Fruit fly (Drosophila melanogaster) whole organism, wandering third instar larva: ENCODE measurements around the gene CG17560.

Experiments used
- CG32264 ChIP-seq: fragments of 200-800 bp; sonication (Bioruptor generic); optimal IDR thresholded peaks from 2 replicates; lab custom pipeline; 2016; ENCODE audit warnings: missing biosample characterization, missing genetic modification characterization
- CG9705 ChIP-seq: fragments of 200-800 bp; sonication (Bioruptor generic); optimal IDR thresholded peaks from 2 replicates; lab custom pipeline; 2018; ENCODE audit warnings: missing biosample characterization, mild to moderate bottlenecking, missing genetic modification characterization
- Dfd ChIP-seq: fragments of >200 bp; optimal IDR thresholded peaks from 2 replicates; lab custom pipeline; 2017; ENCODE audit warnings: missing biosample characterization, missing genetic modification characterization
- GATAd ChIP-seq: sonication (Bioruptor generic); optimal IDR thresholded peaks from 2 replicates; lab custom pipeline; 2016; ENCODE audit warnings: missing biosample characterization, missing genetic modification characterization
- HLH106 ChIP-seq: fragments of 200-800 bp; optimal IDR thresholded peaks from 3 replicates; lab custom pipeline; 2019; ENCODE audit warnings: missing biosample characterization, mild to moderate bottlenecking, missing genetic modification characterization, moderate library complexity
- Hnf4 ChIP-seq: fragments of 200-800 bp; sonication (Bioruptor generic); optimal IDR thresholded peaks from 2 replicates; lab custom pipeline; 2016; ENCODE audit warnings: missing biosample characterization, mild to moderate bottlenecking, missing genetic modification characterization
- Hr78 ChIP-seq: fragments of >200 bp; optimal IDR thresholded peaks from 2 replicates; lab custom pipeline; 2017; ENCODE audit warnings: missing biosample characterization, missing genetic modification characterization
- Hr83 ChIP-seq: fragments of 200-300 bp; sonication (Bioruptor generic); optimal IDR thresholded peaks from 2 replicates; lab custom pipeline; 2016; ENCODE audit warnings: missing biosample characterization, mild to moderate bottlenecking, missing genetic modification characterization, moderate library complexity; ENCODE audit not compliant: poor library complexity, severe bottlenecking
- Jra ChIP-seq: sonication (Bioruptor generic); optimal IDR thresholded peaks from 2 replicates; lab custom pipeline; 2016; ENCODE audit warnings: missing biosample characterization, missing genetic modification characterization
- Mio ChIP-seq: sonication (Bioruptor generic); optimal IDR thresholded peaks from 2 replicates; lab custom pipeline; 2016; ENCODE audit warnings: missing biosample characterization, missing genetic modification characterization
- Myc ChIP-seq: fragments of >200 bp; optimal IDR thresholded peaks from 2 replicates; lab custom pipeline; 2017
- N ChIP-seq: fragments of >200 bp; optimal IDR thresholded peaks from 2 replicates; lab custom pipeline; 2018; ENCODE audit warnings: missing biosample characterization, missing external identifiers, missing genetic modification characterization
- OdsH ChIP-seq: fragments of 200-800 bp; sonication (Bioruptor generic); optimal IDR thresholded peaks from 2 replicates; lab custom pipeline; 2016; ENCODE audit warnings: missing biosample characterization, mild to moderate bottlenecking, missing genetic modification characterization
- Rel ChIP-seq, 2 experiments: fragments of 200-800 bp; sonication (Bioruptor generic) in 1 of 2; optimal IDR thresholded peaks; 2 replicates in 1 of 2; 3 replicates in 1 of 2; lab custom pipeline; 2016 to 2019; ENCODE audit warnings: mild to moderate bottlenecking in 2 of 2, missing biosample characterization in 2 of 2, missing genetic modification characterization in 2 of 2, moderate library complexity in 1 of 2
- Sp1 ChIP-seq: fragments of 200-800 bp; sonication (Bioruptor generic); optimal IDR thresholded peaks from 3 replicates; lab custom pipeline; 2019; ENCODE audit warnings: missing biosample characterization, mild to moderate bottlenecking, missing genetic modification characterization, moderate library complexity
- br ChIP-seq: fragments of 200-800 bp; sonication (Bioruptor generic); optimal IDR thresholded peaks from 2 replicates; lab custom pipeline; 2016; ENCODE audit warnings: missing biosample characterization, missing genetic modification characterization
- brk ChIP-seq: fragments of 200-800 bp; sonication (Bioruptor generic); optimal IDR thresholded peaks from 2 replicates; lab custom pipeline; 2016; ENCODE audit warnings: missing biosample characterization, mild to moderate bottlenecking, missing genetic modification characterization
- dmrt93B ChIP-seq: fragments of 200-800 bp; sonication (Bioruptor generic); optimal IDR thresholded peaks from 2 replicates; lab custom pipeline; 2018; ENCODE audit warnings: missing biosample characterization, mild to moderate bottlenecking, missing genetic modification characterization
- ey ChIP-seq: fragments of 200-800 bp; sonication (Bioruptor generic); optimal IDR thresholded peaks from 2 replicates; lab custom pipeline; 2016; ENCODE audit warnings: missing biosample characterization, missing genetic modification characterization
- foxo ChIP-seq, 2 experiments: fragments of 200-800 bp; sonication (Bioruptor generic); optimal IDR thresholded peaks; 2 replicates in 1 of 2; 3 replicates in 1 of 2; lab custom pipeline; 2016 to 2017; ENCODE audit warnings: missing biosample characterization in 2 of 2, missing genetic modification characterization in 2 of 2
- fru ChIP-seq: fragments of 200-800 bp; sonication (Bioruptor generic); optimal IDR thresholded peaks from 3 replicates; lab custom pipeline; 2016; ENCODE audit warnings: missing biosample characterization, mild to moderate bottlenecking, missing genetic modification characterization
- h ChIP-seq: fragments of 200-800 bp; sonication (Bioruptor generic); optimal IDR thresholded peaks from 3 replicates; lab custom pipeline; 2016; ENCODE audit warnings: missing biosample characterization, mild to moderate bottlenecking, missing genetic modification characterization
- jim ChIP-seq: fragments of 175-275, 200-325 bp; sonication (Bioruptor generic); optimal IDR thresholded peaks from 2 replicates; lab custom pipeline; 2016; ENCODE audit warnings: missing biosample characterization, mild to moderate bottlenecking, missing genetic modification characterization
- lola ChIP-seq: fragments of >200 bp; optimal IDR thresholded peaks from 2 replicates; lab custom pipeline; 2017; ENCODE audit warnings: missing biosample characterization, missing genetic modification characterization
- psq ChIP-seq: fragments of 200-800 bp; sonication (Bioruptor generic); optimal IDR thresholded peaks from 3 replicates; lab custom pipeline; 2017; ENCODE audit warnings: missing biosample characterization, mild to moderate bottlenecking, missing genetic modification characterization, moderate library complexity
- rgr ChIP-seq: fragments of 200-800 bp; sonication (Bioruptor generic); optimal IDR thresholded peaks from 3 replicates; lab custom pipeline; 2016; ENCODE audit warnings: missing biosample characterization, mild to moderate bottlenecking, missing genetic modification characterization
- sage ChIP-seq: fragments of 200-800 bp; sonication (Bioruptor generic); optimal IDR thresholded peaks from 2 replicates; lab custom pipeline; 2016; ENCODE audit warnings: missing biosample characterization, mild to moderate bottlenecking, missing genetic modification characterization
- sv ChIP-seq: fragments of 200-800 bp; sonication (Bioruptor generic); optimal IDR thresholded peaks from 3 replicates; lab custom pipeline; 2016; ENCODE audit warnings: missing biosample characterization, missing genetic modification characterization
- tai ChIP-seq: sonication (Bioruptor generic); optimal IDR thresholded peaks from 2 replicates; lab custom pipeline; 2016; ENCODE audit warnings: missing biosample characterization, missing genetic modification characterization
- usp ChIP-seq: fragments of >200 bp; optimal IDR thresholded peaks from 2 replicates; lab custom pipeline; 2017; ENCODE audit warnings: missing biosample characterization, missing genetic modification characterization

Gene CG17560

DNA sequence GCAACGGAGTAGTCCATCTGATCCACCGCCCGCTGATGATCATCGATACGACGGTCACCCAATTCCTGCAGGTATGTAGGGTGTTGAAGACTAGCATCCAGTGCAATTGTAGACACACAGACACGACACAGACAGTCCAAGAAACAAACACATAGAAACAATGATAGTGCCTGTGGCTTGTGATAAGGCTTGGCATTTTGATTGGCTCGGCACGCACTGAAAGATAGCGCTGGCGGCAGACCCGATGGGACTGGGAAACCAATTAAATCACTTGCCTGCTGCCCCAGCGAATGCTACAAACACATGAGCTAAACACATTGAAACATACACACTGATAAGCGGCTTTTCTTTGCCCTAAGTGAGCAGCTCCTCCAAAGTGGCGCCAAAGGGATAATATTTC lies 14.9 kb downstream of the CG17560 start:
- TF ChIP-seq lola (no peak), foxo (GFP tag; optimal IDR thresholded peaks at IDR 0.05; lab: Kevin White, UChicago) (no peak), fru (GFP tag; lab: Kevin White, UChicago) (no peak), CG32264 (GFP tag; lab: Kevin White, UChicago) (no peak), Myc (no peak)

- TF ChIP-seq h (GFP tag; lab: Kevin White, UChicago) (no peak), jim (GFP tag; lab: Kevin White, UChicago) (no peak), Jra (no peak), fru (GFP tag; lab: Kevin White, UChicago) (no peak), Rel (GFP tag; optimal IDR thresholded peaks at IDR 0.05; lab: Kevin White, UChicago) (no peak), Rel (tag; optimal IDR thresholded peaks at IDR 0.05; lab: Kevin White, UChicago) (no peak), OdsH (GFP tag; lab: Kevin White, UChicago) (no peak), Hr78 (GFP tag; lab: Kevin White, UChicago) (no peak), dmrt93B (no peak), sage (GFP tag; lab: Kevin White, UChicago) (no peak), Mio (GFP tag; lab: Kevin White, UChicago) (no peak), Hr83 (GFP tag; lab: Kevin White, UChicago) (no peak)
- TF ChIP-seq, all 38 proteins: peak for 0
Observed at dm6 chr3R:16640005-16640408, 22.3 kb downstream of the CG17560 start, which contains the start of gene nonA-l. Gene nonA-l, plus strand, starts transcription at chr3R:16640205.

DNA sequence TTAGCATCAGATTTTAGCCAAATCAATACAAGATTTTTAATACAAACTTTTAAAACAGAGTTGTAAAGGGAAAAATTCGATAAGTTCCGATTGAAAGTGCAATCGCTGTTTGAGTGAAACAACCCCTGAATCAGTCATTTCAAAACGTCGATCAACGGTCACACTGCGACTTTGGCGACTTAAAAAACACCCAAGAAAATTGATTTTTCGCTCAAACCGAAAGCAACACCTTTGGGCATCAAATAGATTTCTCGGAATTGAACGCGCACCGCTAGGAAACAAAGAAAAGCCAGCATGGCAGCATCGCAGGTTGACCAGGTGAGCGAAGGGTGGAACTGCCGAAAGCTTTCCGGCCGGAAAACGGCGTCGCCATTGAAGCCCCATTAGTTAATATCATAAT lies 25.8 kb downstream of the CG17560 start, which contains the start of gene Arl6IP1:
Gene Arl6IP1, plus strand, starts transcription at position 15 of the 400 bp plus-strand sequence.
- no peak for TF ChIP-seq usp
- TF ChIP-seq tai (GFP tag; lab: Kevin White, UChicago) = no peak
- TF ChIP-seq ey (GFP tag; lab: Kevin White, UChicago) = no peak
- TF ChIP-seq dmrt93B = no peak
- no peak for TF ChIP-seq br
- TF ChIP-seq Sp1 (GFP tag; lab: Kevin White, UChicago) = no peak
- no peak for TF ChIP-seq fru (GFP tag; lab: Kevin White, UChicago)
- TF ChIP-seq jim (GFP tag; lab: Kevin White, UChicago) = no peak
- TF ChIP-seq Hr78 (GFP tag; lab: Kevin White, UChicago) = no peak
- no peak for TF ChIP-seq psq (GFP tag; lab: Kevin White, UChicago)
- no peak for TF ChIP-seq HLH106
- TF ChIP-seq GATAd (GFP tag; lab: Kevin White, UChicago) = no peak
- no peak for TF ChIP-seq Jra
- no peak for TF ChIP-seq brk
- no peak for TF ChIP-seq rgr (GFP tag; lab: Kevin White, UChicago)
- TF ChIP-seq Hnf4 (GFP tag; lab: Kevin White, UChicago) = no peak
- TF ChIP-seq Dfd (GFP tag; lab: Kevin White, UChicago) = no peak

DNA sequence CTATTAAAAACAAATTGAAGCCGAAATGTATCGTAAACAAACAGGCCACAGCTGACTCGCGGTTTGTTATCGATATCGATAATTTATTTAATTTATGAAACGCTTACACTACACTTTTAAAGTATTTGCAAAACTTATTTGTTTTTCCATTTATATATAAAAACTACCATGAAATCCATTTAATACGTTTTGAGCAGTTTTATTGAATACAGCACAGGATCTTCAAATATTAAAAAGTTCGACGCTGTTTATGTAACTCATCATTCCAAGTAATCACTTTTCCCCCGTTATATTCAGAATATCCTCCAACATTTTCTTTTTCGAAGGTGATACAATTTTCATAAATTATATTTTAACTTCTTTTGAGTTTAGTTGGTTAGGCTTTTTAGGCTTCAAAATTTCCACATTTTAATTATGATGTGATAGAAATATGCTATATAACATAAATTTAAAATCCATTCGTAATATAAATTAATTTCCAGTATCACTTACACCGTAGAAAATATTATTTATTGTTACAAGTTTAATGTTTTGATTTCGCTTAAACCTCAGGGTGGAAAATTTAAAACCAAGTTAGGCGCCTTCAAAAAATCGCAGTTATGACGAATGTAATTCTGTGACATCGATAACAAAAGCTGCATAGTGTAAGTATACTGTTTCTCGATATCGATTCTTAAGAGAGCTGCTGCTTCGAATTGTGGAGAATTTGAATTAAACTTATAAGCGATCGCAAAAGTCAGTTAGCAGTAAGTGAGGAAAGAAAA lies 29.4 kb downstream of the CG17560 start, which contains the start of the genes CG10324 and CCT3:
Gene CG10324, minus strand, starts transcription at position 53 of the 764 bp plus-strand sequence.
Gene CCT3, plus strand, starts transcription at position 654 of the 764 bp plus-strand sequence.
- TF ChIP-seq OdsH (GFP tag; lab: Kevin White, UChicago) (peak; percentile 13), foxo (GFP tag; optimal IDR thresholded peaks at IDR 0.05; lab: Kevin White, UChicago) (no peak), lola (no peak), Rel (GFP tag; optimal IDR thresholded peaks at IDR 0.05; lab: Kevin White, UChicago) (no peak), Rel (tag; optimal IDR thresholded peaks at IDR 0.05; lab: Kevin White, UChicago) (peak; percentile 27), CG9705 (GFP tag; lab: Kevin White, UChicago) (peak; percentile 69), sv (GFP tag; lab: Kevin White, UChicago) (peak; percentile 52), psq (GFP tag; lab: Kevin White, UChicago) (peak; percentile 6), Sp1 (GFP tag; lab: Kevin White, UChicago) (peak; percentile 68), N (peak; percentile 78), Dfd (GFP tag; lab: Kevin White, UChicago) (no peak), HLH106 (peak; percentile 77), ey (GFP tag; lab: Kevin White, UChicago) (peak; percentile 49)

- peak; percentile 14 for TF ChIP-seq Jra
- TF ChIP-seq sv (GFP tag; lab: Kevin White, UChicago) = no peak
- no peak for TF ChIP-seq brk
- no peak for TF ChIP-seq CG9705 (GFP tag; lab: Kevin White, UChicago)
- TF ChIP-seq HLH106 = no peak
- peak; percentile 46 for TF ChIP-seq Myc
Observed at dm6 chr3R:16647716-16648016, 29.9 kb downstream of the CG17560 start.
